Worm (Caenorhabditis elegans) whole organism, L1 larva: ENCODE measurements around the gene ZK792.4.

Experiments
- alr-1 ChIP-seq: fragments of 200-800 bp; sonication (Bioruptor generic); optimal IDR thresholded peaks from 2 replicates; lab custom pipeline; 2018; ENCODE audit warnings: borderline replicate concordance, mild to moderate bottlenecking, missing genetic modification characterization, missing compliant biosample characterization
- ceh-90 ChIP-seq: sonication (generic microtip); optimal IDR thresholded peaks from 2 replicates; lab custom pipeline; 2016; ENCODE audit warnings: missing genetic modification characterization, missing compliant biosample characterization
- nhr-12 ChIP-seq: sonication (generic microtip); optimal IDR thresholded peaks from 2 replicates; lab custom pipeline; 2017; ENCODE audit warnings: missing biosample characterization, missing genetic modification characterization
- nhr-237 ChIP-seq: fragments of 150-350 bp; optimal IDR thresholded peaks from 2 replicates; lab custom pipeline; 2014; ENCODE audit warnings: missing biosample characterization, missing genetic modification characterization
- swsn-7 ChIP-seq: sonication (generic microtip); optimal IDR thresholded peaks from 2 replicates; lab custom pipeline; 2016; ENCODE audit warnings: missing genetic modification characterization, missing compliant biosample characterization
- unc-62 ChIP-seq: fragments of 150-350 bp; optimal IDR thresholded peaks from 2 replicates; lab custom pipeline; 2014; ENCODE audit warnings: missing biosample characterization, missing genetic modification reagents, missing genetic modification characterization
- unc-86 ChIP-seq: sonication (generic microtip); optimal IDR thresholded peaks from 2 replicates; lab custom pipeline; 2016; ENCODE audit warnings: missing genetic modification characterization, missing compliant biosample characterization

- no peak for TF ChIP-seq swsn-7 (tag; lab: Kevin White, UChicago)
- no peak for TF ChIP-seq nhr-237 (tag; lab: Kevin White, UChicago)
- TF ChIP-seq ceh-90 (tag; lab: Kevin White, UChicago) = no peak
- TF ChIP-seq alr-1 (tag; lab: Kevin White, UChicago) = no peak
- no peak for TF ChIP-seq unc-86 (tag; lab: Kevin White, UChicago)
- TF ChIP-seq nhr-12 (tag; lab: Kevin White, UChicago) = no peak
- TF ChIP-seq unc-62 = no peak
Measured at ce11 chrIV:11638016-11638415, 43.8 kb downstream of the ZK792.4 start, which contains the start of gene rbm-17.
